Worm (Caenorhabditis elegans) whole organism, mixed stage, embryonic: ENCODE measurements around the gene F07G6.5.
"Not testable (repeated sequence)": the region's sequence is repeated elsewhere in the genome, so short reads cannot be mapped to it uniquely, and the experiment has no call there.

Experiments
- blmp-1 ChIP-seq: fragments of 150-350 bp; optimal IDR thresholded peaks from 2 replicates; lab custom pipeline; 2014; ENCODE audit warnings: missing biosample characterization, missing genetic modification characterization
- lin-13 ChIP-seq: fragments of 150-350 bp; optimal IDR thresholded peaks from 2 replicates; lab custom pipeline; 2014; ENCODE audit warnings: missing biosample characterization, missing genetic modification characterization
- snpc-4 ChIP-seq: fragments of 150-350 bp; optimal IDR thresholded peaks from 2 replicates; lab custom pipeline; 2014; ENCODE audit warnings: missing biosample characterization, missing genetic modification characterization

ce11 chrX:1696879-1697278 lies 9.6 kb downstream of the F07G6.5 start, which contains the start of gene C36C9.4:
- not testable (repeated sequence) for TF ChIP-seq lin-13; snpc-4 (tag; lab: Kevin White, UChicago); blmp-1
